Worm (Caenorhabditis elegans) whole organism, L1 larva: ENCODE measurements around the gene marc-1.

Experiments used
- ceh-82 ChIP-seq, 3 experiments: fragments of 150-350 bp in 1 of 3; sonication (generic microtip) in 2 of 3; optimal IDR thresholded peaks; 2 replicates each; lab custom pipeline; 2014 to 2017; ENCODE audit warnings: missing biosample characterization in 3 of 3, missing genetic modification characterization in 3 of 3
- ceh-90 ChIP-seq: sonication (generic microtip); optimal IDR thresholded peaks from 2 replicates; lab custom pipeline; 2016; ENCODE audit warnings: missing genetic modification characterization, missing compliant biosample characterization
- egl-27 ChIP-seq, 2 experiments: fragments of 150-350 bp in 1 of 2; sonication (generic microtip); optimal IDR thresholded peaks; 3 replicates each; lab custom pipeline; 2017 to 2018; ENCODE audit warnings: missing biosample characterization in 2 of 2, missing genetic modification characterization in 2 of 2, missing genetic modification reagents in 2 of 2
- nhr-11 ChIP-seq: fragments of 150-350 bp; optimal IDR thresholded peaks from 2 replicates; lab custom pipeline; 2014; ENCODE audit warnings: missing biosample characterization, missing genetic modification characterization
- nhr-76 ChIP-seq: sonication (generic microtip); optimal IDR thresholded peaks from 2 replicates; lab custom pipeline; 2017; ENCODE audit warnings: missing biosample characterization, missing genetic modification characterization

DNA sequence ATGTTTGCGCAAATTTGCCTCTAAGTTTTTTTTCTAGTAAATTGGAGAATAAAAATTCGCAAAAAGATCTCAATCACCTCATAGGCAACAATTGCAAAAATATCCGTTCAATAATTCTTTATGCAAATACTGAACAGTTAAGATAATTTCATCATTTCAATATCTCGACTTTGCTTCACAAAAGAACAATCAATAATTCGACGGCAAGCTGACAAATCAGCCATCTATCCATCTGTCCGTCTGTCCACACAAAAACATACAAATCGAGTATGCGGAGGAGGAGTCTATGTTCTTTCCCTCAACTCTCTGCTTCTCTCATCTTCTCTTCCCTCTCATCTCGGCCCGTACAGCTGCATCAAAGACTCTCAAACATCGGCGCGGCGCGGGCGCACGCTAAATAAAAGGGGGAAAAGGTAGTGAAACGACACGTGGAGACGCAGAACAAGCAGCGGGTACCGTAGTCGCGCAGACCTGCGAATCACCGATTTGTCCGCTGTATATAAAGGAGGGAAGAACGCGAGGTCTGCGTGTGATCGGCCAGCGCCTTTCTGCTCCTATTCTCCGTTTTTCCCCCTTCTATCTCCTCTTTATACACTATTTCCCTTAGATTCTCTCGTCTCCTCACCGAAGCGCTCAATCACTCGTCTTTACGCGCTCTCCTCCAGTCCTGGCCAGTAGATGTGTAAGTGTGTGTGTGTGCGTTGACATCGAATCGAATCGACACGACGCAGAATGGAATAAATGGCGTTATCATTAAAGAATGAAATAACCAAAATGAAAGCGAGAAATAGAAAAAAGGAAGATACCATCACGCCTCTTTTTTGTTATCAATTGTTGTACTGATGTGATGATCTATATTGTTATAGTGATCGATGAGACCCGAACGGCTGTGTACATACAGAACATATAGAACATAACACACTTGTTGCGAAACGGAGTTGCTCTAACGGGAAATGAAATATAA, 8.5 kb upstream of the marc-1 start:
- peak; percentile 57 to 95 (median 83) for TF ChIP-seq ceh-82 (tag; optimal IDR thresholded peaks at IDR 0.05; lab: Kevin White, UChicago)
- TF ChIP-seq nhr-11 (tag; lab: Kevin White, UChicago): peak; percentile 41
- TF ChIP-seq egl-27 (tag; optimal IDR thresholded peaks at IDR 0.05; lab: Kevin White, UChicago): peak; percentile 84 to 96
- no peak for TF ChIP-seq ceh-90 (tag; lab: Kevin White, UChicago)
- peak; percentile 92 for TF ChIP-seq nhr-76 (tag; lab: Kevin White, UChicago)
